Fruit fly (Drosophila melanogaster) Kc167 (cell line): ENCODE results near the gene CG6765.

ENCODE experiments used
- Myc ChIP-seq: fragments of >200 bp; optimal IDR thresholded peaks from 2 replicates; lab custom pipeline; 2017; ENCODE audit warnings: missing external identifiers
- h ChIP-seq: fragments of >200 bp; optimal IDR thresholded peaks from 3 replicates; lab custom pipeline; 2018; ENCODE audit warnings: missing external identifiers
- psq ChIP-seq: fragments of >200 bp; optimal IDR thresholded peaks from 2 replicates; lab custom pipeline; 2017; ENCODE audit warnings: missing external identifiers

DNA sequence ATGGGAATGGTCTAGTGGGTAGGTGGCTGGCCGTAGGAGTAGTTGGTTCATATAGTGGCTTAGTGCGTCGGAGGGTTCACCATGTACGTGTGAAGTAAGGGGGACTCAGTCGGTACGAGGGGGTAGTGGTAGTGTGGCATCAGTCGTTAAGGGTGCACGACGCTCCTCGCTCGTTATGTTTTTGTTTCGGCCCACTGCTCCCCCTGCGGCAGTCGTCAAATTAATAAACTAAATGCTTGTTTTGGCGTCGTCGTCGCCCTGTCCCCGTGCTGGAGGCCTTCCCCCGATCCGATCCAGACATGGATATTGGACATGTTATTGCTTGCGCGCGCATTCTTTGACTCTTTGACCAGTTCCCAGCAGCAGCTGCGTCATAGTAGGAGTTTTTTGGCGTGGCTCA lies 691 bp downstream of the CG6765 start:
- TF ChIP-seq h (no peak), psq (lab: Kevin White, UChicago) (no peak), Myc (lab: Kevin White, UChicago) (no peak)
